Fruit fly (Drosophila melanogaster): ENCODE results near the gene Or2a.
A peak's percentile ranks its signal among the peaks of the same experiment; 100 is the strongest.

Or2a gene

DNA sequence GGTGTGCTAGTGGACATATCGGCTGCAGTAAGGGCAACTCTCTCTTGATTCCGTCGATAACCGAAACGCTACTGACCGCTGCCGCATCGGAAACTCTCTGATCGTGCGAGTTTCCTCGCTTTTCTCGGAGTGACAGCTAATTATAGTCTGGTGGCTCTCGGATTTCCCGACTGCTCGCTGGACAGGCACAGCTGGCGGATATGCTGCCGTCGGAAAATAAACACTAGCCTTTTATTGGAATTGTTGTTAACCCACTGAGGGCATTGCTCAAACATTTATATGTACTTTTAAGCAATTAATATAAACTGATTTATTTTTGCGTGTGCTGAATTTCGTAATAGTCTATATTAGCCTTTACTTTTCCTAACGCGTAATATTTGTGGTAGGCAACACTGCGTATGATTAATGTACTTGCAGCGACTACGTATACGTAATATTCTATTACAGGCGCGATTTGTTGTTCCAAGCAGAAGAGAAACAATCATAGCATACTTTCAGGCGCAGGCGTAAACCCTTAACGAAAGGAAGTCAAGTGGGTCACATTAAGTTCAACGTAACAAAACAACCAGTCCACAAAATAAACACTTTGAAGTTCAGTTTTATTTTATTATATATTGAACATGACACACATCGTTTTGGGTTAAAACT, 32.1 kb upstream of the Or2a start, which contains the start of gene SmydA-8:
TSS of gene SmydA-8 (minus strand) at position 51 of the 648 bp plus-strand sequence.
- peak; percentile 17 for TF ChIP-seq EcR (GFP tag; optimal IDR thresholded peaks at IDR 0.05)
- peak; percentile 16 for TF ChIP-seq Pif1A (GFP tag; optimal IDR thresholded peaks at IDR 0.05)
- no peak for TF ChIP-seq CG15710 (tag; optimal IDR thresholded peaks at IDR 0.05)
- 0 out of 3 replicates have a peak, but pooled peaks have one; percentile 51 for TF ChIP-seq CG4496 (GFP tag; IDR thresholded peaks at IDR 0.05)

DNA sequence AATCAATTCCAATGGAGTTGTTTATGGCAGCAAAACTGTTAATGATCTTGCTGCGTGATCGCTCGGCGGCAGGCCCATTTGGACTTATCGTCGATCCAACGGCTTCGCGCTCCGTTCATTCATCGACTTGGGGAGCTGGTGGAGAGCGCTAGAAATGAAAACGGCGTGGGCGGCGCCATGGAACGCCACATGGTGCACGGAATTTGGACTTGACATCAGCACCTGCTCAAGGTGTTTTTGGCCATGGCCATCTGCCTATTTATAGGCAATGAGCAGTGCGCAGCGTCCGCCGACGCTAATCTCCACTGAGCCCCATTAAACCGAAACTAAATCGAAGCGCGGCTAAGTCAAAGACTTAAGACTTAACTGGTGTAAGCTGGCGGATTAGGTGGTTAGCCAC, 27.6 kb upstream of the Or2a start:
- TF ChIP-seq CG34367 (tag; optimal IDR thresholded peaks at IDR 0.05) (no peak), D1 (tag; optimal IDR thresholded peaks at IDR 0.05) (no peak), fd96Ca (GFP tag; IDR thresholded peaks at IDR 0.05) (no peak)

DNA sequence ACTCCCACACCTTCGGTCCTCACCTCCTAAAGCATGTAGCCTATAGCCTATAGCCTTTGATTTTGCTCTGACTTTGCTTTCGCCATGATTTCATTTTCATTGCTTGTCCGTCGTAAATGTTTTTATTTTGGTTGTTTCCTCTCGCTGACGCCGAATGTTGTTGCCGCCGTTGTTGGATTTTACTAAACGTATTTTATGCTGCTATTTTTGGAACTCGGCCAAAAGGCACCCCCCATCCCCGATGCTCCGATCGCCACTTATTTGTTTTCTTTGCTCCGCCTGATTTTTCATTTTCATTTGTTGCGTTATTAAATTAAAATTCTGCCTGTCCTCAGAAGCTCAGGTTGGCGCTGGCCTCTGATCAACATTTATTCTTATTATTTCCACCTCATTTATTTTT, 26.8 kb upstream of the Or2a start:
- TF ChIP-seq CG15710 (tag; optimal IDR thresholded peaks at IDR 0.05) (no peak), CG34367 (tag; optimal IDR thresholded peaks at IDR 0.05) (no peak), rn (GFP tag; IDR thresholded peaks at IDR 0.05) (no peak)

DNA sequence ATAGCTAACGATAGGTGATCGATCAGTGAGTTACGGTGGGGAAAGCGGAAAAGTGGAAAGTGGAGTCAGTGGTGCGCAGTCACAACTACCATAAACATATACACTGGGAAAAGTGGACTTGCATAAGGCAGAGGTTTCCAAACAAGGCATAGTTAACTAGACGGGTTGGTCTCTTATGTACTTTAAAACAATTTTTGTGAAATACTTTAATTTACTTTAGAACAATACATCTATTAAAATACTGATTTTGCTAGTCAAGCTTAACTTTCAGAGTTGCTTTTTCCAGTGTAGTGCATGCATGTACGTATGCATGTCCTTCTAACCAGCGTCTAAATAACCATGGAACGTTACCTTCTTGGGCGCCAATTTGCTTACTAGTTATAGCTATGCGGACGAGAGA, 26.1 kb upstream of the Or2a start:
- TF ChIP-seq fd96Ca (GFP tag; IDR thresholded peaks at IDR 0.05) (peak; percentile 44; the same call in 2 of the 3 replicates), CG9948 (tag; optimal IDR thresholded peaks at IDR 0.05) (peak; percentile 20), gl (tag; optimal IDR thresholded peaks at IDR 0.05) (no peak), CG8159 (tag; optimal IDR thresholded peaks at IDR 0.05) (peak; percentile 13), Snoo (tag; optimal IDR thresholded peaks at IDR 0.05) (no peak), CG4496 (GFP tag; IDR thresholded peaks at IDR 0.05) (peak; percentile 56; the same call in 1 of the 3 replicates), CG8301 (tag; optimal IDR thresholded peaks at IDR 0.05) (peak; percentile 57), Pif1A (GFP tag; optimal IDR thresholded peaks at IDR 0.05) (peak; percentile 41), CG14655 (GFP tag; optimal IDR thresholded peaks at IDR 0.05) (peak; percentile 50), CG17806 (tag; optimal IDR thresholded peaks at IDR 0.05) (peak; percentile 21), EcR (GFP tag; optimal IDR thresholded peaks at IDR 0.05) (no peak), D1 (tag; optimal IDR thresholded peaks at IDR 0.05) (no peak), Pif1B (GFP tag; optimal IDR thresholded peaks at IDR 0.05) (no peak), CG13204 (GFP tag; optimal IDR thresholded peaks at IDR 0.05) (no peak), CG15710 (tag; optimal IDR thresholded peaks at IDR 0.05) (no peak), CG12605 (GFP tag; IDR thresholded peaks at IDR 0.05) (no peak), CG34367 (tag; optimal IDR thresholded peaks at IDR 0.05) (no peak), CG10348 (GFP tag; IDR thresholded peaks at IDR 0.05) (no peak), Ets98B (GFP tag; IDR thresholded peaks at IDR 0.05) (peak; percentile 56; the same call in 1 of the 2 replicates), rn (GFP tag; IDR thresholded peaks at IDR 0.05) (no peak), CG32121 (GFP tag; IDR thresholded peaks at IDR 0.05) (no peak)

DNA sequence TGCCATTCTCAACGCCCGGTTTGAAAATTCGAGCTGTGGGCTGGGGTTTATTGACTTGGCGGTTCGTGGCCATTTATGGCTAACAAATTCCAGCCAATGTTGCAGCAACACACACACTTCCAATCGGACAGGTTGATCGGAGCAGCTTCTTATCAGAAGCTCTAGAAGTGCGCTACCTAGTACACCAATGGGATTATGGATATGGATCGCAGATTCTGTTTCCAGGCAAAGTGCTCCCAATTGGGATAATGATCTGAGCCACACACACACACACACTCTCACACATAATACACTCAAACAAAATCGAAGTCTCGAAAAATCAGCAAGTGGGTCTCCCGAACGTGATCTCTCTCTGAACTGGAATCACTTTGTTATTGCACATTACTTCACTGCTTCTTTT, 24.4 kb upstream of the Or2a start:
- TF ChIP-seq CG4496 (GFP tag; IDR thresholded peaks at IDR 0.05), result no peak

DNA sequence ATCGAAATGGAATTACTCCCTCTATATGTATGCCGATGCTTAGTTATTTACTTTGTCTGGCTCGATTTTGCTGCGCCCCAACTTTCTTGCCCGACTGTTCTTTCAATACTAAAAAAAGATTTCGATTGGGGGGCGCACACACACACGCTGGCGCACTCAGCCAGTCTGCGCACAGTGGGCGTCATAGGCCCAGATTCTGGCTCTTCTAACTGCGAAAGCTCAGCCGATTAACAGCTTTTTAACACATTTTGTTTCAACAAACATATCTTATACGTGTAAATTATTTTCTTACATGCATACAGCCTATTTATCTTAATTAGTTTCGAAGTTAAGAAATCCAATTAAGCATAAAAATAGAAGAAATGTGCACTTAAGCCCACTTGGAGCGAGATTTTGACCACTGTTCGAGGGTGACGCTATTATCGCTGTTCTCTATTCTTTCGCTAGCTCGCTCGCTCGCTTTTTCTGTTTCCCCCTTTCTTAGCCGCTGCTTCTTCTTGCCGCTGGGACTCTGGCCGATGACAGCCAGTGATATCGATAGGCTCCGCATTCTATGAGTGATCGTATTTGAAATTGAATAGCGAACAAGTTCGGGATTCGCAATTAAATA, 23.7 kb upstream of the Or2a start, which contains the start of gene Vinc:
TSS of gene Vinc (minus strand) at position 387 of the 610 bp plus-strand sequence.
- TF ChIP-seq rn (GFP tag; IDR thresholded peaks at IDR 0.05) (peak; percentile 40; the same call in 1 of the 2 replicates), fd96Ca (GFP tag; IDR thresholded peaks at IDR 0.05) (peak; percentile 92), Pif1B (GFP tag; optimal IDR thresholded peaks at IDR 0.05) (peak; percentile 87), Snoo (tag; optimal IDR thresholded peaks at IDR 0.05) (peak; percentile 90), CG4496 (GFP tag; IDR thresholded peaks at IDR 0.05) (peak; percentile 84), CG13204 (GFP tag; optimal IDR thresholded peaks at IDR 0.05) (no peak), CG17806 (tag; optimal IDR thresholded peaks at IDR 0.05) (peak; percentile 86), CG10348 (GFP tag; IDR thresholded peaks at IDR 0.05) (peak; percentile 34; the same call in 1 of the 2 replicates), D1 (tag; optimal IDR thresholded peaks at IDR 0.05) (no peak), CG15710 (tag; optimal IDR thresholded peaks at IDR 0.05) (peak; percentile 79), Pif1A (GFP tag; optimal IDR thresholded peaks at IDR 0.05) (peak; percentile 92), CG8301 (tag; optimal IDR thresholded peaks at IDR 0.05) (peak; percentile 93), CG9948 (tag; optimal IDR thresholded peaks at IDR 0.05) (peak; percentile 79), CG14655 (GFP tag; optimal IDR thresholded peaks at IDR 0.05) (peak; percentile 94), EcR (GFP tag; optimal IDR thresholded peaks at IDR 0.05) (peak; percentile 72), CG32121 (GFP tag; IDR thresholded peaks at IDR 0.05) (peak; percentile 90), CG34367 (tag; optimal IDR thresholded peaks at IDR 0.05) (peak; percentile 80), CG8159 (tag; optimal IDR thresholded peaks at IDR 0.05) (peak; percentile 94), Ets98B (GFP tag; IDR thresholded peaks at IDR 0.05) (peak; percentile 88), CG12605 (GFP tag; IDR thresholded peaks at IDR 0.05) (peak; percentile 45; the same call in 1 of the 2 replicates), gl (tag; optimal IDR thresholded peaks at IDR 0.05) (peak; percentile 85)

DNA sequence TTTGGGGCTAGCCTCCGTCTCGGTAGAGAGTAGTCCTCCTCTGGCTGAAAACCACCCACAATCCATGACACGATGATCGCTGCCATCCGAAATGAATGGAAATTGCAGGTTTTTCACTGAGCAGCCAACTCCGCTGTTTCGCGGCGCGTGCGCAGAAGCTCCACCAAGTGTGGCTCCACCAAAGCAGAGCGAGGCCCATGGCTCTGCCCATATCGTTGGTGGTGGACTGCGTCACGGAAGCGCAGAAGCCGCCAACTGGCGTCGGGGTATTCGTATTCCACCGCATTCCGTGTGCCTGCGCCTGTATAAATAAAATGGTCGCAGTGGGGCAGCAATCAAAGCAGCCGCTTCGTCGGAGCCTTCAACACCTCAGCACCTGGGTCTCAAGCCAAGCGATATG, 22.6 kb upstream of the Or2a start, which contains the start of gene CG14052:
TSS of gene CG14052 (plus strand) at position 301 of the 400 bp plus-strand sequence.
- TF ChIP-seq CG12605 (GFP tag; IDR thresholded peaks at IDR 0.05) (no peak), CG9948 (tag; optimal IDR thresholded peaks at IDR 0.05) (no peak), Ets98B (GFP tag; IDR thresholded peaks at IDR 0.05) (no peak), CG34367 (tag; optimal IDR thresholded peaks at IDR 0.05) (no peak), Snoo (tag; optimal IDR thresholded peaks at IDR 0.05) (no peak), Pif1B (GFP tag; optimal IDR thresholded peaks at IDR 0.05) (no peak), CG32121 (GFP tag; IDR thresholded peaks at IDR 0.05) (no peak), CG4496 (GFP tag; IDR thresholded peaks at IDR 0.05) (no peak)
